Worm (Caenorhabditis elegans) whole organism, L4/young adult: Measurements from ENCODE around the gene M05D6.3.

Experiments used
- W03F9.2 ChIP-seq: fragments of 150-350 bp; optimal IDR thresholded peaks from 2 replicates; lab custom pipeline; 2014; ENCODE audit warnings: missing biosample characterization, missing genetic modification characterization
- dao-5 ChIP-seq: sonication (generic microtip); optimal IDR thresholded peaks from 2 replicates; lab custom pipeline; 2016; ENCODE audit warnings: missing genotype, missing genetic modification characterization, moderate library complexity, missing compliant biosample characterization

DNA sequence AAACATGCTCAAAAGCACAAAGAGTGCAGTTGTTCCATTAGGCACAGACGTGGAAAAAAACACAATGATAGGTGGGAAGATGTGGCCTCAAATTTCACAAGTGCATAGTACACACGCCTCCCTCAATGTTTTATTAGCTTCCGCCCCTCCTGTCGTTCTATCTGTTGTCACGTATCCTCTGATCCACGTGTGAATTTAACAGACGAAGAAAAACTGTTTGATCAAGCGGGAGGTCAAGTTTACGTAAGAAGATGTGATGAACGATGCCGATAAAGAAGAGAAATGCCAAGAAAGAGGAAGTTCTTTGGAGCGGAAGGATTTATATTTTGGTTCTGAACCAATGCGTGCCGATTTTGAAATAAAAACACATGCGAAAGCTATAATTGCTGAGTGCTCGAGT, 24.8 kb upstream of the M05D6.3 start:
- TF ChIP-seq dao-5, result no peak
- TF ChIP-seq W03F9.2, result no peak
